Fruit fly (Drosophila melanogaster): ENCODE results near the gene CG46306.

The CG46306 gene

dm6 chrX:16833097-16833496 is 2.2 kb downstream of the CG46306 start (continued):
- TF ChIP-seq MTF-1 (GFP tag; optimal IDR thresholded peaks at IDR 0.05; ENCODE audit: borderline replicate concordance), result peak; percentile 41
- peak; percentile 71 for TF ChIP-seq bcd (GFP tag; optimal IDR thresholded peaks at IDR 0.05)
- peak; percentile 66 for TF ChIP-seq ranshi (GFP tag; IDR thresholded peaks at IDR 0.05)
- TF ChIP-seq Lim3 (GFP tag; IDR thresholded peaks at IDR 0.05), result 0 out of 2 replicates have a peak, but pooled peaks have one; percentile 30
- peak; percentile 15 for TF ChIP-seq CG13624 (GFP tag; optimal IDR thresholded peaks at IDR 0.05)
- peak; percentile 44 for TF ChIP-seq CG31365 (tag; optimal IDR thresholded peaks at IDR 0.05)
- TF ChIP-seq CG8281 (tag; optimal IDR thresholded peaks at IDR 0.05), result peak; percentile 63
- peak; percentile 73 for TF ChIP-seq ind (GFP tag; optimal IDR thresholded peaks at IDR 0.05)
- peak; percentile 33 for TF ChIP-seq CG2120 (GFP tag; optimal IDR thresholded peaks at IDR 0.05)
- TF ChIP-seq PHDP (tag; optimal IDR thresholded peaks at IDR 0.05), result peak; percentile 82
- no peak for TF ChIP-seq br (optimal IDR thresholded peaks at IDR 0.05)
- peak; percentile 80 for TF ChIP-seq Camta (GFP tag; optimal IDR thresholded peaks at IDR 0.05)
- TF ChIP-seq Adf1 (GFP tag; IDR thresholded peaks at IDR 0.05), result no peak
- peak in 1 of 2 experiments; percentile 82 for TF ChIP-seq Eip74EF (GFP tag; optimal IDR thresholded peaks at IDR 0.05)
- no peak for TF ChIP-seq sd (tag; optimal IDR thresholded peaks at IDR 0.05)
- peak; percentile 75 for TF ChIP-seq CG8924 (tag; optimal IDR thresholded peaks at IDR 0.05)
- TF ChIP-seq az2 (GFP tag; optimal IDR thresholded peaks at IDR 0.05), result peak; percentile 78
- peak; percentile 75 for TF ChIP-seq jing (GFP tag; optimal IDR thresholded peaks at IDR 0.05)
- TF ChIP-seq CG43689 (GFP tag; IDR thresholded peaks at IDR 0.05), result peak; percentile 47; the same call in 1 of the 2 replicates
- peak; percentile 65 for TF ChIP-seq run (tag; optimal IDR thresholded peaks at IDR 0.05)
- peak; percentile 83 for TF ChIP-seq oc (tag; optimal IDR thresholded peaks at IDR 0.05)
- TF ChIP-seq Myb (GFP tag; optimal IDR thresholded peaks at IDR 0.05), result peak; percentile 48
- no peak for TF ChIP-seq Dp (GFP tag; optimal IDR thresholded peaks at IDR 0.05)
- no peak for TF ChIP-seq CG13287 (GFP tag; IDR thresholded peaks at IDR 0.05; ENCODE audit: partially characterized antibody)
- TF ChIP-seq CG32772 (GFP tag; IDR thresholded peaks at IDR 0.05), result peak; percentile 71
- peak; percentile 86 for TF ChIP-seq Drgx (GFP tag; IDR thresholded peaks at IDR 0.05)
- no peak for TF ChIP-seq trh (GFP tag; optimal IDR thresholded peaks at IDR 0.05)
- TF ChIP-seq HLH3B (GFP tag; IDR thresholded peaks at IDR 0.05), result peak; percentile 81
- peak; percentile 9 for TF ChIP-seq CG6854 (GFP tag; optimal IDR thresholded peaks at IDR 0.05)
- TF ChIP-seq zfh2 (GFP tag; optimal IDR thresholded peaks at IDR 0.05), result no peak
- TF ChIP-seq CG13894 (tag; optimal IDR thresholded peaks at IDR 0.05), result no peak
- TF ChIP-seq dpn (GFP tag; optimal IDR thresholded peaks at IDR 0.05), result peak; percentile 65 to 78
- peak; percentile 62 for TF ChIP-seq bab2 (GFP tag; optimal IDR thresholded peaks at IDR 0.05)
- TF ChIP-seq CG15696 (tag; optimal IDR thresholded peaks at IDR 0.05), result no peak
- TF ChIP-seq Neu2 (GFP tag; optimal IDR thresholded peaks at IDR 0.05; ENCODE audit: borderline replicate concordance), result no peak
- TF ChIP-seq Hey (tag; optimal IDR thresholded peaks at IDR 0.05), result no peak
- TF ChIP-seq chinmo (GFP tag; IDR thresholded peaks at IDR 0.05; ENCODE audit: partially characterized antibody), result no peak
- peak; percentile 52 for TF ChIP-seq ERR (GFP tag; optimal IDR thresholded peaks at IDR 0.05)
- TF ChIP-seq Fer2 (tag; optimal IDR thresholded peaks at IDR 0.05), result no peak
- TF ChIP-seq gro (GFP tag; optimal IDR thresholded peaks at IDR 0.05), result no peak
- TF ChIP-seq Antp (GFP tag; optimal IDR thresholded peaks at IDR 0.05), result peak; percentile 68
- TF ChIP-seq CG13296 (GFP tag; optimal IDR thresholded peaks at IDR 0.05), result peak; percentile 36
- no peak for TF ChIP-seq CG9876 (GFP tag; optimal IDR thresholded peaks at IDR 0.05)
- peak; percentile 65 for TF ChIP-seq salm (tag; optimal IDR thresholded peaks at IDR 0.05)
- peak; percentile 86 for TF ChIP-seq CG11696 (GFP tag; IDR thresholded peaks at IDR 0.05)
- TF ChIP-seq CG9215 (GFP tag; IDR thresholded peaks at IDR 0.05), result peak; percentile 53
- TF ChIP-seq crol (GFP tag; IDR thresholded peaks at IDR 0.05), result no peak
- TF ChIP-seq ap (GFP tag; IDR thresholded peaks at IDR 0.05), result peak; percentile 70
- no peak for TF ChIP-seq kni (GFP tag; optimal IDR thresholded peaks at IDR 0.05)
- TF ChIP-seq nmo (GFP tag; optimal IDR thresholded peaks at IDR 0.05), result peak; percentile 91
- TF ChIP-seq dmrt11E (tag; optimal IDR thresholded peaks at IDR 0.05), result peak; percentile 30

All from whole organism, embryonic.